Fruit fly (Drosophila melanogaster) Kc167 (cell line): Measurements from ENCODE around the gene CG12746.

Source experiments
- Sin3A ChIP-seq: fragments of >200 bp; optimal IDR thresholded peaks from 2 replicates; lab custom pipeline; 2018; ENCODE audit warnings: missing external identifiers
- insv ChIP-seq: fragments of >200 bp; optimal IDR thresholded peaks from 3 replicates; lab custom pipeline; 2018; ENCODE audit warnings: missing external identifiers

- TF ChIP-seq insv (lab: Kevin White, UChicago) (no peak), Sin3A (lab: Kevin White, UChicago) (no peak)
These were observed 48.4 kb downstream of the CG12746 start, which contains the start of gene Atu for dm6 chr3R:5613114-5613443.
